Fruit fly (Drosophila melanogaster) whole organism, embryonic: Measurements from ENCODE around the gene bsh.

Source experiments
- ATbp ChIP-seq: fragments of 200-800 bp; sonication (Bioruptor generic); optimal IDR thresholded peaks from 2 replicates; lab custom pipeline; 2017; ENCODE audit warnings: missing biosample characterization, mild to moderate bottlenecking, missing genetic modification characterization, missing genetic modification reagents
- Ada2b ChIP-seq: fragments of 200-800 bp; sonication (Bioruptor generic); IDR thresholded peaks from 2 replicates; pipeline ENCODE4 v1.3.6; 2022; ENCODE audit warnings: missing biosample characterization, missing genetic modification characterization
- CG10267 ChIP-seq: fragments of 200-800 bp; sonication (Bioruptor generic); optimal IDR thresholded peaks from 2 replicates; lab custom pipeline; 2018; ENCODE audit warnings: missing biosample characterization, mild to moderate bottlenecking, missing genetic modification characterization, moderate library complexity
- CG10274 ChIP-seq: fragments of 200-800 bp; sonication (Bioruptor generic); optimal IDR thresholded peaks from 3 replicates; lab custom pipeline; 2017; ENCODE audit warnings: missing biosample characterization, mild to moderate bottlenecking, missing genetic modification characterization
- CG10431 ChIP-seq: fragments of 200-800 bp; sonication (Bioruptor generic); optimal IDR thresholded peaks from 3 replicates; lab custom pipeline; 2018; ENCODE audit warnings: missing biosample characterization, mild to moderate bottlenecking, missing genetic modification characterization
- CG11398 ChIP-seq: fragments of 200-800 bp; sonication (Bioruptor generic); optimal IDR thresholded peaks from 2 replicates; lab custom pipeline; 2016; ENCODE audit warnings: missing biosample characterization, missing genetic modification characterization
- CG12104 ChIP-seq: fragments of 200-800 bp; sonication (Bioruptor generic); optimal IDR thresholded peaks from 3 replicates; lab custom pipeline; 2016; ENCODE audit warnings: missing biosample characterization, missing genetic modification characterization
- CG12391 ChIP-seq: fragments of 200-800 bp; sonication (Bioruptor generic); optimal IDR thresholded peaks from 3 replicates; lab custom pipeline; 2018; ENCODE audit warnings: missing biosample characterization, mild to moderate bottlenecking, missing genetic modification characterization, moderate library complexity
- CG13296 ChIP-seq: fragments of 200-800 bp; sonication (Bioruptor generic); optimal IDR thresholded peaks from 3 replicates; lab custom pipeline; 2018; ENCODE audit warnings: missing biosample characterization, mild to moderate bottlenecking, missing genetic modification characterization
- CG15514 ChIP-seq: fragments of 200-800 bp; sonication (Bioruptor generic); optimal IDR thresholded peaks from 3 replicates; lab custom pipeline; 2017; ENCODE audit warnings: missing biosample characterization, missing genetic modification characterization, mild to moderate bottlenecking, moderate library complexity, missing genetic modification reagents
- CG16863 ChIP-seq: fragments of 200-800 bp; sonication (Bioruptor generic); optimal IDR thresholded peaks from 3 replicates; lab custom pipeline; 2016; ENCODE audit warnings: missing biosample characterization, missing genetic modification characterization
- CG17385 ChIP-seq: fragments of 200-800 bp; sonication (Bioruptor generic); optimal IDR thresholded peaks from 3 replicates; lab custom pipeline; 2018; ENCODE audit warnings: missing biosample characterization, mild to moderate bottlenecking, missing genetic modification characterization
- CG17568 ChIP-seq: fragments of 200-800 bp; sonication (Bioruptor generic); optimal IDR thresholded peaks from 2 replicates; lab custom pipeline; 2018; ENCODE audit warnings: missing biosample characterization, mild to moderate bottlenecking, missing genetic modification characterization, moderate library complexity
- CG18262 ChIP-seq: fragments of 200-800 bp; optimal IDR thresholded peaks from 3 replicates; lab custom pipeline; 2019; ENCODE audit warnings: missing biosample characterization, mild to moderate bottlenecking, missing genetic modification characterization, moderate library complexity
- CG18476 ChIP-seq: fragments of 200-800 bp; sonication (Bioruptor generic); optimal IDR thresholded peaks from 2 replicates; lab custom pipeline; 2016; ENCODE audit warnings: missing biosample characterization, mild to moderate bottlenecking, missing genetic modification characterization
- CG18619 ChIP-seq: fragments of 200-800 bp; sonication (Bioruptor generic); optimal IDR thresholded peaks from 3 replicates; lab custom pipeline; 2017; ENCODE audit warnings: missing biosample characterization, mild to moderate bottlenecking, missing genetic modification characterization
- CG30020 ChIP-seq: fragments of 200-800 bp; optimal IDR thresholded peaks from 2 replicates; lab custom pipeline; 2019; ENCODE audit warnings: missing biosample characterization, mild to moderate bottlenecking, missing genetic modification characterization, moderate library complexity
- CG3281 ChIP-seq: fragments of 200-800 bp; sonication (Bioruptor generic); optimal IDR thresholded peaks from 3 replicates; lab custom pipeline; 2017; ENCODE audit warnings: missing biosample characterization, mild to moderate bottlenecking, missing genetic modification characterization
- CG34376 ChIP-seq: fragments of 200-800 bp; sonication (Bioruptor generic); optimal IDR thresholded peaks from 2 replicates; lab custom pipeline; 2018; ENCODE audit warnings: missing biosample characterization, mild to moderate bottlenecking, missing genetic modification characterization
- CG34422 ChIP-seq: fragments of 200-800 bp; sonication (Bioruptor generic); IDR thresholded peaks from 3 replicates; pipeline ENCODE4 v1.3.6; 2022; ENCODE audit warnings: missing biosample characterization, missing genetic modification characterization
- CG3995 ChIP-seq: fragments of 200-800 bp; sonication (Bioruptor generic); optimal IDR thresholded peaks from 3 replicates; lab custom pipeline; 2016; ENCODE audit warnings: missing biosample characterization, missing genetic modification characterization
- CG4328 ChIP-seq: fragments of 200-800 bp; sonication (Bioruptor generic); optimal IDR thresholded peaks from 3 replicates; lab custom pipeline; 2017; ENCODE audit warnings: missing biosample characterization, missing genetic modification reagents, missing genetic modification characterization
- CG6765 ChIP-seq: fragments of 200-800 bp; sonication (Bioruptor generic); optimal IDR thresholded peaks from 3 replicates; lab custom pipeline; 2017; ENCODE audit warnings: missing biosample characterization, mild to moderate bottlenecking, missing genetic modification characterization
- CG6791 ChIP-seq: fragments of 200-800 bp; sonication (Bioruptor generic); IDR thresholded peaks from 3 replicates; pipeline ENCODE4 v1.3.6; 2022; ENCODE audit warnings: missing biosample characterization, missing genetic modification characterization; ENCODE audit not compliant: partially characterized antibody
- CG7271 ChIP-seq: fragments of 200-800 bp; sonication (Bioruptor generic); optimal IDR thresholded peaks from 2 replicates; lab custom pipeline; 2018; ENCODE audit warnings: missing biosample characterization, mild to moderate bottlenecking, missing genetic modification characterization, moderate library complexity
- CG7786 ChIP-seq: fragments of 200-800 bp; sonication (Bioruptor generic); optimal IDR thresholded peaks from 2 replicates; lab custom pipeline; 2016; ENCODE audit warnings: missing biosample characterization, missing genetic modification characterization
- CG8089 ChIP-seq: fragments of 200-800 bp; sonication (Bioruptor generic); optimal IDR thresholded peaks from 3 replicates; lab custom pipeline; 2016; ENCODE audit warnings: missing biosample characterization, missing genetic modification characterization
- CoRest ChIP-seq: fragments of 200-800 bp; sonication (Bioruptor generic); optimal IDR thresholded peaks from 3 replicates; lab custom pipeline; 2018; ENCODE audit warnings: missing biosample characterization, mild to moderate bottlenecking, missing genetic modification characterization, moderate library complexity
- CrebB ChIP-seq: fragments of 200-800 bp; sonication (Bioruptor generic); optimal IDR thresholded peaks from 3 replicates; lab custom pipeline; 2018; ENCODE audit warnings: missing biosample characterization, mild to moderate bottlenecking, missing genetic modification characterization
- Deaf1 ChIP-seq: fragments of 200-800 bp; optimal IDR thresholded peaks from 3 replicates; lab custom pipeline; 2019; ENCODE audit warnings: missing biosample characterization, mild to moderate bottlenecking, missing genetic modification characterization, moderate library complexity
- Dfd ChIP-seq, 2 experiments: fragments of >200 bp; optimal IDR thresholded peaks; 2 replicates each; lab custom pipeline; 2017; ENCODE audit warnings: missing biosample characterization in 2 of 2, missing genetic modification characterization in 2 of 2
- Ets97D ChIP-seq: fragments of 200-800 bp; sonication (Bioruptor generic); optimal IDR thresholded peaks from 3 replicates; lab custom pipeline; 2016; ENCODE audit warnings: missing biosample characterization, missing genetic modification characterization
- H15 ChIP-seq: fragments of 200-800 bp; sonication (Bioruptor generic); IDR thresholded peaks from 3 replicates; pipeline ENCODE4 v1.3.6; 2022; ENCODE audit warnings: missing biosample characterization, missing genetic modification characterization
- HLHmδ ChIP-seq: fragments of 200-800 bp; sonication (Bioruptor generic); optimal IDR thresholded peaks from 2 replicates; lab custom pipeline; 2018; ENCODE audit warnings: missing biosample characterization, mild to moderate bottlenecking, missing genetic modification characterization, moderate library complexity
- Hmr ChIP-seq: fragments of 200-800 bp; sonication (Bioruptor generic); optimal IDR thresholded peaks from 3 replicates; lab custom pipeline; 2017; ENCODE audit warnings: mild to moderate bottlenecking, missing biosample characterization, missing genetic modification reagents, missing genetic modification characterization
- Jarid2 ChIP-seq: fragments of 200-800 bp; sonication (Bioruptor generic); optimal IDR thresholded peaks from 3 replicates; lab custom pipeline; 2017; ENCODE audit warnings: mild to moderate bottlenecking, missing biosample characterization, missing genetic modification reagents, missing genetic modification characterization
- Med ChIP-seq: fragments of 200-800 bp; sonication (Bioruptor generic); peaks from one replicate; lab custom pipeline; 2016; ENCODE audit warnings: missing biosample characterization, missing genetic modification characterization, mild to moderate bottlenecking, inconsistent platforms, moderate library complexity
- Usf ChIP-seq: fragments of 200-800 bp; sonication (Bioruptor generic); optimal IDR thresholded peaks from 2 replicates; lab custom pipeline; 2017; ENCODE audit warnings: missing genotype, missing biosample characterization, missing genetic modification characterization
- ci ChIP-seq: fragments of 200-800 bp; sonication (Bioruptor generic); IDR thresholded peaks from 3 replicates; pipeline ENCODE4 v1.3.6; 2022; ENCODE audit warnings: missing biosample characterization, missing genetic modification characterization
- lola ChIP-seq, 3 experiments: fragments of >200 bp in 2 of 3; fragments of 200-800 bp in 1 of 3; sonication (Bioruptor generic) in 1 of 3; optimal IDR thresholded peaks; 2 replicates each; lab custom pipeline; 2017 to 2019; ENCODE audit warnings: missing biosample characterization in 3 of 3, missing genetic modification characterization in 3 of 3, mild to moderate bottlenecking in 1 of 3, moderate library complexity in 1 of 3
- nerfin-1 ChIP-seq: fragments of 200-800 bp; sonication (Bioruptor generic); optimal IDR thresholded peaks from 3 replicates; lab custom pipeline; 2019; ENCODE audit warnings: missing biosample characterization, mild to moderate bottlenecking, missing genetic modification characterization, moderate library complexity
- odd ChIP-seq: fragments of 200-800 bp; sonication (Bioruptor generic); optimal IDR thresholded peaks from 2 replicates; lab custom pipeline; 2017; ENCODE audit warnings: missing biosample characterization, mild to moderate bottlenecking, missing genetic modification characterization
- otp ChIP-seq: fragments of 200-800 bp; sonication (Bioruptor generic); IDR thresholded peaks from 3 replicates; pipeline ENCODE4, ENCODE4 v1.3.6; 2022; ENCODE audit warnings: missing biosample characterization, missing genetic modification characterization
- phol ChIP-seq: fragments of 200-800 bp; sonication (Bioruptor generic); optimal IDR thresholded peaks from 3 replicates; lab custom pipeline; 2018; ENCODE audit warnings: missing biosample characterization, mild to moderate bottlenecking, missing genetic modification characterization, moderate library complexity
- sc ChIP-seq, 3 experiments: fragments of >200 bp in 2 of 3; fragments of 200-800 bp in 1 of 3; sonication (Bioruptor generic) in 1 of 3; optimal IDR thresholded peaks; 2 replicates in 2 of 3; 3 replicates in 1 of 3; lab custom pipeline; 2017; ENCODE audit warnings: mild to moderate bottlenecking in 1 of 3, missing biosample characterization in 1 of 3, missing genetic modification characterization in 1 of 3, missing genetic modification reagents in 1 of 3
- schlank ChIP-seq: fragments of 200-800 bp; sonication (Bioruptor generic); optimal IDR thresholded peaks from 2 replicates; lab custom pipeline; 2018; ENCODE audit warnings: missing biosample characterization, mild to moderate bottlenecking, missing genetic modification characterization
- sim ChIP-seq: fragments of 200-800 bp; sonication (Bioruptor generic); IDR thresholded peaks from 2 replicates; pipeline ENCODE4 v1.3.6; 2022; ENCODE audit warnings: missing biosample characterization, missing genetic modification characterization
- sisA ChIP-seq: fragments of 200-800 bp; sonication (Bioruptor generic); IDR thresholded peaks from 2 replicates; pipeline ENCODE4 v1.3.6; 2022; ENCODE audit warnings: missing biosample characterization, missing genetic modification characterization
- vnd ChIP-seq: fragments of 200-800 bp; sonication (Bioruptor generic); IDR thresholded peaks from 3 replicates; pipeline ENCODE4 v1.3.6; 2022; ENCODE audit warnings: missing biosample characterization, missing genetic modification characterization; ENCODE audit not compliant: partially characterized antibody

The bsh gene

dm6 chr2L:19796111-19796451 lies 27.2 kb upstream of the bsh start, which contains the start of gene sick:
Gene sick, plus strand, starts transcription at chr2L:19796365.
- TF ChIP-seq Jarid2 (GFP tag; lab: Kevin White, UChicago) (peak; percentile 46), CG4328 (peak; percentile 44), CG10431 (GFP tag; lab: Kevin White, UChicago) (peak; percentile 23), HLHmδ (GFP tag; lab: Kevin White, UChicago) (peak; percentile 65), CG3995 (no peak), ATbp (GFP tag; lab: Kevin White, UChicago) (peak; percentile 36), sc (optimal IDR thresholded peaks at IDR 0.05; lab: Kevin White, UChicago) (no peak), sc (GFP tag; optimal IDR thresholded peaks at IDR 0.05; lab: Kevin White, UChicago) (peak; percentile 41), ci (peak; percentile 48; the same call in 2 of the 3 replicates), phol (tag; lab: Kevin White, UChicago) (peak; percentile 0), CG3281 (GFP tag; lab: Kevin White, UChicago) (peak; percentile 58), CG12104 (peak; percentile 35), CG17568 (GFP tag; lab: Kevin White, UChicago) (no peak), CG6765 (GFP tag; lab: Kevin White, UChicago) (peak; percentile 80), CG6791 (GFP tag; lab: Robert Waterston, UW) (no peak), CG18476 (GFP tag; lab: Kevin White, UChicago) (no peak), schlank (tag; lab: Kevin White, UChicago) (peak; percentile 18), Ets97D (GFP tag; lab: Kevin White, UChicago) (peak; percentile 95), CoRest (tag; lab: Kevin White, UChicago) (peak; percentile 9), CG18262 (tag; lab: Kevin White, UChicago) (peak; percentile 23), sisA (GFP tag; lab: Robert Waterston, UW) (no peak), CG8089 (GFP tag; lab: Kevin White, UChicago) (no peak), Ada2b (no peak; the same call in 1 of the 2 replicates), Deaf1 (tag; lab: Kevin White, UChicago) (peak; percentile 0), CG13296 (GFP tag; lab: Kevin White, UChicago) (peak; percentile 48), CG34422 (GFP tag; lab: Robert Waterston, UW) (no peak), CG18619 (GFP tag; lab: Kevin White, UChicago) (peak; percentile 5), CrebB (tag; lab: Kevin White, UChicago) (peak; percentile 34), lola (GFP tag; optimal IDR thresholded peaks at IDR 0.05; lab: Kevin White, UChicago) (peak in 1 of 3 experiments; percentile 28), CG16863 (no peak), CG34376 (GFP tag; lab: Kevin White, UChicago) (peak; percentile 87), nerfin-1 (peak; percentile 19), CG7271 (tag; lab: Kevin White, UChicago) (peak; percentile 32), CG15514 (peak; percentile 60), vnd (no peak), CG12391 (tag; lab: Kevin White, UChicago) (peak; percentile 35), Usf (GFP tag; lab: Kevin White, UChicago) (no peak), Med (GFP tag; lab: Kevin White, UChicago) (peak; percentile 69), CG10267 (tag; lab: Kevin White, UChicago) (peak; percentile 27), sim (0 out of 2 replicates have a peak, but pooled peaks have one; percentile 22), CG17385 (GFP tag; lab: Kevin White, UChicago) (peak; percentile 36), CG30020 (peak; percentile 28), Dfd (GFP tag; optimal IDR thresholded peaks at IDR 0.05; lab: Kevin White, UChicago) (no peak), odd (GFP tag; lab: Kevin White, UChicago) (peak; percentile 62), CG7786 (GFP tag; lab: Kevin White, UChicago) (no peak), Hmr (GFP tag; lab: Kevin White, UChicago) (peak; percentile 31), CG11398 (no peak), H15 (GFP tag; lab: Robert Waterston, UW) (0 out of 3 replicates have a peak, but pooled peaks have one; percentile 2), otp (GFP tag; lab: Robert Waterston, UW) (0 out of 3 replicates have a peak, but pooled peaks have one; percentile 12), CG10274 (no peak)
